Worm (Caenorhabditis elegans): ENCODE data around the gene fbxb-46.

DNA sequence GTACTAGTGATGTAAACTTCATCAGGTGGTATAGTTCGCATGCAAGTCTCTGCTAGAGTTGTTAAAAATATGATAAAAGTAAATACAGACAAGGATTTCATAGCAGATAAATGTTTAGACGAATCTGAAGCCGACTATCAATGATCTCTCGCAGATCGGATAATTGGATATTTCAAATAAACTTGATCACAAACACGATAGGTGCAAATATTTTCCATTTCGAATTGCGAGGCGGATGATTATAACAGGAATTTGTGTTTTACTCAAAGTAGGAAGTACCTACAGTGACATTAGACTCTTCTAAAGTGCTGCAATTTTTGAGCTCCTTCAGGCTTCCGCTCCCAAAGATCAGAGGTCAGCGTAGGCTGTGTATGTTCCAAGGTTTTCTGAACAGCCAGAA is 18.9 kb upstream of the fbxb-46 start, which contains the start of gene T07H3.7:
- TF ChIP-seq unc-62 (GFP tag; optimal IDR thresholded peaks at IDR 0.05) (no peak), ceh-88 (GFP tag; IDR thresholded peaks at IDR 0.05) (no peak), fkh-10 (GFP tag; optimal IDR thresholded peaks at IDR 0.05) (no peak), nhr-90 (tag; optimal IDR thresholded peaks at IDR 0.05; ENCODE audit: poor library complexity) (no peak), pqm-1 (tag; optimal IDR thresholded peaks at IDR 0.05) (no peak), mep-1 (tag; optimal IDR thresholded peaks at IDR 0.05) (no peak), ets-5 (GFP tag; IDR thresholded peaks at IDR 0.05) (no peak), dpl-1 (GFP tag; optimal IDR thresholded peaks at IDR 0.05) (no peak), nhr-12 (tag; optimal IDR thresholded peaks at IDR 0.05) (no peak), nhr-76 (tag; optimal IDR thresholded peaks at IDR 0.05) (no peak), lin-13 (GFP tag; optimal IDR thresholded peaks at IDR 0.05) (no peak), nhr-71 (tag; optimal IDR thresholded peaks at IDR 0.05) (no peak)
